Worm (Caenorhabditis elegans): ENCODE results near the gene C28G1.2.

C28G1.2 gene

DNA sequence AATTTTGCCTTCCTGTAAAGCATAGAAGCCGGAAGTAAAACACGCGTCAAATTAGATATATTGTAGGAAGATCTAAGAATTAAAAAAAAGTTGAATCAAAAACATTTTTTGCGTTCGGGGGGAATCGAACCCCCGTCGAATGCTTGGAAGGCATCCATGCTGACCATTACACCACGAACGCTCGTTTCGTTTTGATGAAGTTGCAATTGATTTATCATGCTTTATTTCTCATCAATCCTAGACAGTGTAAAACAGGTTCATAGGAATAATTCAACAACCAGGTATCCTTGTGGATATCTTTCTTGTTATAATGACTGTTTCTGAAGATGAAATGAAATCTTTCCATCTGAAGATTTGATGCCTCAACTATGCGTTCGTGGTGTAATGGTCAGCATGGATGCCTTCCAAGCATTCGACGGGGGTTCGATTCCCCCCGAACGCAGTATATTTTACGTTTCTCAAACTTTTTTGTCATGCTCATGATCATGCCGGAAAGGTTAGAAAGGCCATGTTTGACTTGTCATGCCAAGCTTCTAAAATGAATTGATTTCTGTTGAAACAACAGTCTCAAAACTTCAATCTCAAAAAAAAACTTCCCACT is 15.9 kb upstream of the C28G1.2 start:
- no peak for TF ChIP-seq mep-1 (tag; optimal IDR thresholded peaks at IDR 0.05)
- TF ChIP-seq zip-8 (tag; optimal IDR thresholded peaks at IDR 0.05), result no peak
- no peak for TF ChIP-seq ces-1 (GFP tag; optimal IDR thresholded peaks at IDR 0.05)
- no peak for TF ChIP-seq lin-32 (GFP tag; optimal IDR thresholded peaks at IDR 0.05)
- no peak for TF ChIP-seq bed-3 (GFP tag; optimal IDR thresholded peaks at IDR 0.05)
- no peak for TF ChIP-seq snpc-4 (tag; optimal IDR thresholded peaks at IDR 0.05)
- TF ChIP-seq M03D4.4 (tag; optimal IDR thresholded peaks at IDR 0.05), result no peak
- no peak for TF ChIP-seq elt-3 (tag; optimal IDR thresholded peaks at IDR 0.05)

ce11 chrX:8820643-8821042 is 15.2 kb upstream of the C28G1.2 start:
- TF ChIP-seq nhr-2 (tag; optimal IDR thresholded peaks at IDR 0.05) (no peak), mab-5 (tag; optimal IDR thresholded peaks at IDR 0.05) (no peak), elt-1 (tag; optimal IDR thresholded peaks at IDR 0.05; ENCODE audit: borderline replicate concordance, insufficient read depth) (no peak), sptf-1 (tag; optimal IDR thresholded peaks at IDR 0.05) (no peak), tbx-8 (GFP tag; optimal IDR thresholded peaks at IDR 0.05) (no peak)

DNA sequence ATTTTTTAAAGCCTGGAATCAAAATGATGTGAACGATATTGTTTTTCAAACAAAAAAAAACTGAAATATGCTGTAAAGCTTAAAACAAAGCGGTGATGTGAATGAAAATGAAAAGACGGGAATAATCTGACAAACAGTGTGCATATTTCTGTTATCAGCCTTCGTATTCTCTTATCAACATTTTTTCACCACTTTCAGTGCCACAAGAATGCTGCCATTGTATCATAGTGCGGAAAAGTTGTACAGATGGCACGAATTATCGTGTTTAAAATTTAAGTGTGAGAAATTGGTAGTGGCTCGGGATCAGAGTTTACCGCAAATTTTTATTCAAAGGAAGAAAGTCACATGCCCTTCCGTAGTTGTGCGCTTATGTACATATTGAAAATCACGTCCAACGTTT is 11.4 kb upstream of the C28G1.2 start, which contains the start of gene ifd-1:
Gene ifd-1, minus strand, starts transcription at position 12 of the 400 bp plus-strand sequence.
- no peak for TF ChIP-seq unc-39 (tag; optimal IDR thresholded peaks at IDR 0.05)
- no peak for TF ChIP-seq blmp-1 (tag; optimal IDR thresholded peaks at IDR 0.05)
- TF ChIP-seq ceh-83 (GFP tag; optimal IDR thresholded peaks at IDR 0.05), result no peak
- no peak for TF ChIP-seq tbx-8 (GFP tag; optimal IDR thresholded peaks at IDR 0.05)
- TF ChIP-seq M03D4.4 (tag; optimal IDR thresholded peaks at IDR 0.05), result no peak
- TF ChIP-seq nhr-237 (tag; optimal IDR thresholded peaks at IDR 0.05), result no peak
- no peak for TF ChIP-seq sptf-1 (tag; optimal IDR thresholded peaks at IDR 0.05)
- TF ChIP-seq unc-120 (tag; optimal IDR thresholded peaks at IDR 0.05; ENCODE audit: poor library complexity, severe bottlenecking), result no peak

DNA sequence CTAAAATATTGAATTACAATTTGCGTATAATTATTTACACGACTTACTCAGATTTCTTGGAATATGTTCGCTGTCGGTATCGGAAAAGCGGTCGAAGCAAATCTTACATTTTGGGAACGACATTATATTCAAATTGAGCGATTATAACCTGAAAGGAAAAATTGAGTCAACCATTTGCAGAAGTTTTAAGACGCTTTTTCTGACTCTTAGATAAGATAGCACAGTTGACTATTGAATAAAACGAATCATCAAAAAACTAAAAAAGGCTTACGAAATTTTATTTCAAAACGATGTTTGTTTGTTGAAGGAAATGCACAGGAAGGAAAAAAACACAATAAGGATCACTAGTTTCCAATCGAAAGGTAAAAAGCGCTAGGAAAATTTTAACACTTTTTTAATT is 7.5 kb upstream of the C28G1.2 start, which contains the start of gene rcs-1:
Gene rcs-1, minus strand, starts transcription at position 176 of the 400 bp plus-strand sequence.
- TF ChIP-seq cnd-1 (tag; optimal IDR thresholded peaks at IDR 0.05), result no peak
- TF ChIP-seq unc-62 (GFP tag; optimal IDR thresholded peaks at IDR 0.05), result no peak
- TF ChIP-seq bed-3 (GFP tag; optimal IDR thresholded peaks at IDR 0.05), result no peak
- TF ChIP-seq sem-2 (GFP tag; optimal IDR thresholded peaks at IDR 0.05), result no peak
- TF ChIP-seq elt-1 (tag; optimal IDR thresholded peaks at IDR 0.05; ENCODE audit: borderline replicate concordance, insufficient read depth), result no peak
- TF ChIP-seq ztf-11 (tag; optimal IDR thresholded peaks at IDR 0.05), result no peak
- TF ChIP-seq ces-1 (GFP tag; optimal IDR thresholded peaks at IDR 0.05), result no peak
- no peak for TF ChIP-seq mep-1 (tag; optimal IDR thresholded peaks at IDR 0.05)
- no peak for TF ChIP-seq ham-2 (GFP tag; optimal IDR thresholded peaks at IDR 0.05)
- TF ChIP-seq lin-32 (GFP tag; optimal IDR thresholded peaks at IDR 0.05), result no peak
- TF ChIP-seq ceh-39 (tag; optimal IDR thresholded peaks at IDR 0.05), result no peak
- no peak for TF ChIP-seq ceh-83 (GFP tag; optimal IDR thresholded peaks at IDR 0.05)

- TF ChIP-seq cnd-1 (tag; optimal IDR thresholded peaks at IDR 0.05), result no peak
- no peak for TF ChIP-seq nhr-12 (tag; optimal IDR thresholded peaks at IDR 0.05)
- TF ChIP-seq lin-13 (tag; optimal IDR thresholded peaks at IDR 0.05), result no peak
- no peak for TF ChIP-seq sem-2 (GFP tag; optimal IDR thresholded peaks at IDR 0.05)
- no peak for TF ChIP-seq mep-1 (tag; optimal IDR thresholded peaks at IDR 0.05)
These were observed 4.7 kb upstream of the C28G1.2 start, which contains the start of gene C28G1.6 for ce11 chrX:8831162-8831561. Gene C28G1.6 (minus strand): TSS chrX:8831262.

- TF ChIP-seq lin-32 (GFP tag; optimal IDR thresholded peaks at IDR 0.05) (no peak), drap-1 (GFP tag; optimal IDR thresholded peaks at IDR 0.05) (no peak), elt-1 (tag; optimal IDR thresholded peaks at IDR 0.05; ENCODE audit: borderline replicate concordance, insufficient read depth) (no peak)
These were observed 411 bp upstream of the C28G1.2 start, which contains the start of gene sec-15 for ce11 chrX:8835405-8835804. Gene sec-15 (minus strand): TSS chrX:8835715.

DNA sequence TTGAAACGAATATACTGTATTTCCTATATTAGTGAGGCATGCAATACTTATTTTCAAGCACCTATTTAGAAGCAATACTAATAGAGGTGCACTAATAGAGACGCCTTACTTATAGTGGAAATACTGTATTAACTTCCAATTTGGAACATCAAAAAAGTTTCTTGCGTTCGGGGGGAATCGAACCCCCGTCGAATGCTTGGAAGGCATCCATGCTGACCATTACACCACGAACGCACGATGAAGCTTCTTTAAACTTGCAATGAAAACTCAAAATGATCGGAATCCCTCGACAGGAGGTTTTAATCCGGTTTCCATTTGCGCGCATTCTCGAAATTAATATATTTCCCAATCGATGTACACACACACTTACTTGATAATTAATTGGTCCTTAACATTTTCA is 2.4 kb downstream of the C28G1.2 start:
- TF ChIP-seq nhr-237 (tag; optimal IDR thresholded peaks at IDR 0.05) (no peak), nhr-28 (tag; optimal IDR thresholded peaks at IDR 0.05) (no peak), mab-5 (tag; optimal IDR thresholded peaks at IDR 0.05) (no peak), ceh-39 (tag; optimal IDR thresholded peaks at IDR 0.05) (no peak), bed-3 (GFP tag; optimal IDR thresholded peaks at IDR 0.05) (no peak), ceh-43 (GFP tag; optimal IDR thresholded peaks at IDR 0.05) (no peak), snpc-4 (tag; optimal IDR thresholded peaks at IDR 0.05) (no peak), lin-13 (tag; optimal IDR thresholded peaks at IDR 0.05) (no peak), drap-1 (GFP tag; optimal IDR thresholded peaks at IDR 0.05) (no peak), lsy-2 (tag; optimal IDR thresholded peaks at IDR 0.05) (no peak), mep-1 (tag; optimal IDR thresholded peaks at IDR 0.05) (no peak), unc-39 (tag; optimal IDR thresholded peaks at IDR 0.05) (no peak), hlh-1 (tag; optimal IDR thresholded peaks at IDR 0.05) (no peak), nhr-2 (tag; optimal IDR thresholded peaks at IDR 0.05) (no peak)
